Worm (Caenorhabditis elegans) whole organism, L1 larva: ENCODE data around the gene B0250.7.

Source experiments
- C16A3.4 ChIP-seq: fragments of 150-350 bp; optimal IDR thresholded peaks from 2 replicates; lab custom pipeline; 2014; ENCODE audit warnings: missing biosample characterization, missing genetic modification characterization
- C34B4.2 ChIP-seq: sonication (generic microtip); optimal IDR thresholded peaks from 2 replicates; lab custom pipeline; 2017; ENCODE audit warnings: mild to moderate bottlenecking, missing genetic modification characterization, missing compliant biosample characterization
- ceh-63 ChIP-seq: fragments of 200-800 bp; sonication (Bioruptor generic); optimal IDR thresholded peaks from 2 replicates; lab custom pipeline; 2018; ENCODE audit warnings: mild to moderate bottlenecking, missing genetic modification characterization, missing compliant biosample characterization
- ceh-88 ChIP-seq: fragments of 200-800 bp; sonication (Bioruptor generic); IDR thresholded peaks from 2 replicates; pipeline ENCODE4 v1.3.6; 2022; ENCODE audit warnings: missing genetic modification characterization, missing compliant biosample characterization
- ces-1 ChIP-seq: fragments of 150-350 bp; optimal IDR thresholded peaks from 2 replicates; lab custom pipeline; 2014; ENCODE audit warnings: missing biosample characterization, missing genetic modification reagents, missing genetic modification characterization
- dsc-1 ChIP-seq: sonication (generic microtip); optimal IDR thresholded peaks from 2 replicates; lab custom pipeline; 2016; ENCODE audit warnings: mild to moderate bottlenecking, missing genetic modification characterization, missing compliant biosample characterization
- efl-1 ChIP-seq, 4 experiments: fragments of 150-350 bp; optimal IDR thresholded peaks in 3 of 4; peaks in 1 of 4; 1 replicate in 1 of 4; 2 replicates in 3 of 4; lab custom pipeline; 2014; ENCODE audit warnings: missing biosample characterization in 2 of 4, missing genetic modification characterization in 2 of 4, missing genetic modification reagents in 2 of 4
- efl-3 ChIP-seq: fragments of 200-800 bp; sonication (Bioruptor generic); optimal IDR thresholded peaks from 2 replicates; lab custom pipeline; 2018; ENCODE audit warnings: mild to moderate bottlenecking, missing genetic modification characterization, missing compliant biosample characterization
- egl-13 ChIP-seq: sonication (generic microtip); optimal IDR thresholded peaks from 2 replicates; lab custom pipeline; 2016; ENCODE audit warnings: missing genotype, missing genetic modification reagents, missing genetic modification characterization, missing compliant biosample characterization
- egl-27 ChIP-seq, 2 experiments: fragments of 150-350 bp in 1 of 2; sonication (generic microtip); optimal IDR thresholded peaks; 3 replicates each; lab custom pipeline; 2017 to 2018; ENCODE audit warnings: missing biosample characterization in 2 of 2, missing genetic modification characterization in 2 of 2, missing genetic modification reagents in 2 of 2
- elt-3 ChIP-seq, 6 experiments: fragments of 150-350 bp in 1 of 6; sonication (generic microtip); optimal IDR thresholded peaks; 2 replicates each; lab custom pipeline; 2017 to 2018; ENCODE audit warnings: missing biosample characterization in 6 of 6, missing genetic modification characterization in 6 of 6, inconsistent platforms in 1 of 6
- fkh-10 ChIP-seq: sonication (generic microtip); optimal IDR thresholded peaks from 2 replicates; lab custom pipeline; 2017; ENCODE audit warnings: missing biosample characterization, missing genetic modification reagents, missing genetic modification characterization
- fkh-4 ChIP-seq: sonication (generic microtip); optimal IDR thresholded peaks from 2 replicates; lab custom pipeline; 2016; ENCODE audit warnings: missing compliant biosample characterization, missing genetic modification characterization, borderline replicate concordance
- fos-1 ChIP-seq: fragments of 150-350 bp; optimal IDR thresholded peaks from 2 replicates; lab custom pipeline; 2014; ENCODE audit warnings: missing biosample characterization, missing genetic modification characterization
- hlh-17 ChIP-seq: fragments of 200-800 bp; sonication (Bioruptor generic); optimal IDR thresholded peaks from 2 replicates; lab custom pipeline; 2018; ENCODE audit warnings: missing genetic modification characterization, mild to moderate bottlenecking, missing compliant biosample characterization, moderate library complexity, borderline replicate concordance
- jun-1 ChIP-seq: fragments of 150-350 bp; optimal IDR thresholded peaks from 2 replicates; lab custom pipeline; 2014; ENCODE audit warnings: missing biosample characterization, missing genetic modification reagents, missing genetic modification characterization
- lin-13 ChIP-seq: fragments of 150-350 bp; optimal IDR thresholded peaks from 2 replicates; lab custom pipeline; 2014; ENCODE audit warnings: missing biosample characterization, missing genetic modification reagents, missing genetic modification characterization
- lin-15B ChIP-seq: fragments of 150-350 bp; sonication (generic microtip); optimal IDR thresholded peaks from 3 replicates; lab custom pipeline; 2014; ENCODE audit warnings: missing biosample characterization, missing genetic modification characterization
- lin-39 ChIP-seq: fragments of 150-350 bp; optimal IDR thresholded peaks from 2 replicates; lab custom pipeline; 2014; ENCODE audit warnings: missing biosample characterization, missing genetic modification reagents, missing genetic modification characterization
- lsy-2 ChIP-seq, 2 experiments: fragments of 150-350 bp; optimal IDR thresholded peaks; 2 replicates each; lab custom pipeline; 2014; ENCODE audit warnings: missing biosample characterization in 2 of 2, missing genetic modification characterization in 2 of 2
- nhr-12 ChIP-seq: sonication (generic microtip); optimal IDR thresholded peaks from 2 replicates; lab custom pipeline; 2017; ENCODE audit warnings: missing biosample characterization, missing genetic modification characterization
- nhr-20 ChIP-seq: sonication (generic microtip); optimal IDR thresholded peaks from 2 replicates; lab custom pipeline; 2016; ENCODE audit warnings: mild to moderate bottlenecking, missing genetic modification characterization, missing compliant biosample characterization
- nhr-28 ChIP-seq: fragments of 150-350 bp; optimal IDR thresholded peaks from 2 replicates; lab custom pipeline; 2014; ENCODE audit warnings: missing biosample characterization, missing genetic modification characterization
- nhr-71 ChIP-seq: sonication (generic microtip); optimal IDR thresholded peaks from 2 replicates; lab custom pipeline; 2016; ENCODE audit warnings: mild to moderate bottlenecking, missing genetic modification characterization, moderate library complexity, missing compliant biosample characterization
- nhr-77 ChIP-seq: fragments of 150-350 bp; optimal IDR thresholded peaks from 2 replicates; lab custom pipeline; 2014; ENCODE audit warnings: missing biosample characterization, missing genetic modification characterization
- nhr-84 ChIP-seq: sonication (generic microtip); optimal IDR thresholded peaks from 2 replicates; lab custom pipeline; 2017; ENCODE audit warnings: missing biosample characterization, missing genetic modification characterization
- nhr-85 ChIP-seq: sonication (generic microtip); peaks from one replicate; lab custom pipeline; 2016; ENCODE audit warnings: missing genetic modification characterization, inconsistent platforms, missing compliant biosample characterization
- nhr-90 ChIP-seq: sonication (generic microtip); optimal IDR thresholded peaks from 2 replicates; lab custom pipeline; 2016; ENCODE audit warnings: mild to moderate bottlenecking, missing genetic modification characterization, missing compliant biosample characterization; ENCODE audit not compliant: poor library complexity
- pag-3 ChIP-seq: sonication (generic microtip); optimal IDR thresholded peaks from 2 replicates; lab custom pipeline; 2017; ENCODE audit warnings: missing genetic modification characterization, mild to moderate bottlenecking, missing compliant biosample characterization, antibody characterized with exemption, borderline replicate concordance; ENCODE audit not compliant: insufficient read depth
- pax-3 ChIP-seq: fragments of 200-800 bp; sonication (Bioruptor generic); optimal IDR thresholded peaks from 2 replicates; lab custom pipeline; 2018; ENCODE audit warnings: mild to moderate bottlenecking, missing genetic modification characterization, moderate library complexity, missing compliant biosample characterization
- pqm-1 ChIP-seq: sonication (generic microtip); optimal IDR thresholded peaks from 3 replicates; lab custom pipeline; 2017; ENCODE audit warnings: missing biosample characterization, missing genetic modification characterization
- rnt-1 ChIP-seq: sonication (generic microtip); optimal IDR thresholded peaks from 2 replicates; lab custom pipeline; 2016; ENCODE audit warnings: mild to moderate bottlenecking, missing genetic modification characterization, moderate library complexity, missing compliant biosample characterization
- skn-1 ChIP-seq: fragments of 150-350 bp; optimal IDR thresholded peaks from 2 replicates; lab custom pipeline; 2014; ENCODE audit warnings: missing biosample characterization, missing genetic modification characterization
- snu-23 ChIP-seq: sonication (generic microtip); optimal IDR thresholded peaks from 2 replicates; lab custom pipeline; 2016; ENCODE audit warnings: missing genetic modification characterization, missing compliant biosample characterization
- sox-4 ChIP-seq: sonication (generic microtip); optimal IDR thresholded peaks from 2 replicates; lab custom pipeline; 2016; ENCODE audit warnings: missing genetic modification characterization, missing compliant biosample characterization
- tlp-1 ChIP-seq: fragments of 150-350 bp; optimal IDR thresholded peaks from 2 replicates; lab custom pipeline; 2014; ENCODE audit warnings: missing biosample characterization, missing genetic modification characterization
- unc-98 ChIP-seq: fragments of 200-800 bp; sonication (Bioruptor generic); IDR thresholded peaks from 2 replicates; pipeline ENCODE4 v1.3.6; 2022; ENCODE audit warnings: missing genetic modification characterization, missing compliant biosample characterization
- zag-1 ChIP-seq: fragments of 150-350 bp; optimal IDR thresholded peaks from 2 replicates; lab custom pipeline; 2014; ENCODE audit warnings: missing biosample characterization, missing genetic modification characterization
- zip-4 ChIP-seq: fragments of 200-800 bp; sonication (Bioruptor generic); optimal IDR thresholded peaks from 2 replicates; lab custom pipeline; 2018; ENCODE audit warnings: mild to moderate bottlenecking, missing genetic modification characterization, moderate library complexity, missing compliant biosample characterization
- ztf-11 ChIP-seq, 2 experiments: sonication (generic microtip); optimal IDR thresholded peaks; 2 replicates each; lab custom pipeline; 2016 to 2017; ENCODE audit warnings: missing genetic modification characterization in 2 of 2, missing biosample characterization in 1 of 2, missing compliant biosample characterization in 1 of 2

Gene B0250.7

DNA sequence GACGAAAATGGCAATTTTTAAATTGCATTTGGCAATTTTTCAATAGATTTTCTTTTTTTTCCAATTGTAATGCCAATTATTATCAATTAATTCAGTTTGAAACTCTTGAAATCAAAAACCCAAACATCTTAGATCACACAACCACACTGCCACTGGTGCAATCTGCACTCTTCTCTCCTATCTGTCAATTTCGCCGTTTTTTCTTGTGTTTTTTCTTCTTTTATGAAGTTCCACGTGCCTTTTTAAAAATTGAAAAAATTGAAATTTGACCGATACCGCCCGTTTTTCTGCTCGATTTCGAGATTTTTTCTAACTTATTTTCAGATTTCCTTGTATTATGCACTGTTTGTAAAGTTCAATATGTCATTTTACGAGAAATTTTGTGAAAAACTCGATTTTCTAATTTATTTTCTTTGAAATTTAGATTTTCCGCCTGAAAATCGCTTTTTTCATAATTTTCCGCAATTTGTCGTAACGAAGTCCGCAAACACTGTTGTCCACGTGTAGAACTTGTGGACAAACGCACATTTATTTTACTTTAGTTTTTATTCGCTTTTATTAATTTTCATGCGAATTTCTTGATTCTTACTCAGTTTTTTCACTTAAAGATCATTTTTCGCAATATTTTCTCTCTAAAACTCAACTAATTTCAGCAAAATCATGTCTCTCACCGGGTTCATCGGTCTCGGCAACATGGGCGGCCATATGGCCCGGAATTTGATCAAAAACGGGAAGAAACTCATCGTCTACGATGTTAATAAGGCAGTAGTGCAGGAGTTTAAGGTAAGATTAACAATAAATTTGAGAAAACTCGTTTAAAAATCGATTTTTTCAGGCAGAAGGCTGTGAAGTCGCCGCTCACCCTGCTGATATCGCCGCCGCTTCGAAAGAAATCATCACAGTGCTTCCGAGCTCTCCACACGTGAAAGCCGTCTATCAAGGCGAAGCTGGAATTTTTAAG is 17.7 kb upstream of the B0250.7 start, which contains the start of gene B0250.5 (continued):
- no peak for TF ChIP-seq lin-15B (tag; lab: Kevin White, UChicago)
- TF ChIP-seq fos-1 (tag; lab: Kevin White, UChicago), result no peak
- no peak for TF ChIP-seq tlp-1 (tag; lab: Kevin White, UChicago)
- peak; percentile 31 for TF ChIP-seq lin-39 (tag; lab: Kevin White, UChicago)
- TF ChIP-seq elt-3 (tag; optimal IDR thresholded peaks at IDR 0.05; lab: Kevin White, UChicago), result peak in 1 of 6 experiments; percentile 18
- no peak for TF ChIP-seq rnt-1 (tag; lab: Kevin White, UChicago)
- no peak for TF ChIP-seq lin-13
- no peak for TF ChIP-seq egl-13 (tag; lab: Kevin White, UChicago)
- TF ChIP-seq egl-27 (tag; optimal IDR thresholded peaks at IDR 0.05; lab: Kevin White, UChicago), result no peak
- no peak for TF ChIP-seq efl-3 (GFP tag; lab: Kevin White, UChicago)
- TF ChIP-seq ztf-11 (tag; optimal IDR thresholded peaks at IDR 0.05; lab: Kevin White, UChicago), result no peak
- no peak for TF ChIP-seq ceh-88 (GFP tag; lab: Robert Waterston, UW)
- TF ChIP-seq C34B4.2 (tag; lab: Kevin White, UChicago), result no peak
- TF ChIP-seq zip-4, result no peak
- no peak for TF ChIP-seq sox-4 (tag; lab: Kevin White, UChicago)
- TF ChIP-seq dsc-1 (tag; lab: Kevin White, UChicago), result peak; percentile 42
- peak; percentile 68 for TF ChIP-seq nhr-71 (tag; lab: Kevin White, UChicago)
- no peak for TF ChIP-seq ces-1
- TF ChIP-seq skn-1 (tag; lab: Kevin White, UChicago), result no peak
- TF ChIP-seq zag-1 (tag; lab: Kevin White, UChicago), result no peak
- TF ChIP-seq nhr-20 (tag; lab: Kevin White, UChicago), result peak; percentile 56
- no peak for TF ChIP-seq C16A3.4 (tag; lab: Kevin White, UChicago)
- TF ChIP-seq ceh-63 (GFP tag; lab: Kevin White, UChicago), result no peak
- no peak for TF ChIP-seq nhr-12
- TF ChIP-seq efl-1 (optimal IDR thresholded peaks at IDR 0.05; lab: Kevin White, UChicago), result peak; percentile 46 to 73
- peak; percentile 72 to 94 for TF ChIP-seq efl-1 (GFP tag; optimal IDR thresholded peaks at IDR 0.05 in 1 of 2; lab: Kevin White, UChicago)
- no peak for TF ChIP-seq nhr-84 (tag; lab: Kevin White, UChicago)
- TF ChIP-seq hlh-17 (GFP tag; lab: Kevin White, UChicago), result no peak
- TF ChIP-seq nhr-85 (tag; lab: Kevin White, UChicago), result peak; percentile 74
- TF ChIP-seq pqm-1, result no peak
- TF ChIP-seq nhr-28, result no peak
- no peak for TF ChIP-seq fkh-10
- peak; percentile 60 to 70 for TF ChIP-seq lsy-2 (tag; optimal IDR thresholded peaks at IDR 0.05; lab: Kevin White, UChicago)
- no peak for TF ChIP-seq nhr-90 (tag; lab: Kevin White, UChicago)
- TF ChIP-seq nhr-77, result no peak

DNA sequence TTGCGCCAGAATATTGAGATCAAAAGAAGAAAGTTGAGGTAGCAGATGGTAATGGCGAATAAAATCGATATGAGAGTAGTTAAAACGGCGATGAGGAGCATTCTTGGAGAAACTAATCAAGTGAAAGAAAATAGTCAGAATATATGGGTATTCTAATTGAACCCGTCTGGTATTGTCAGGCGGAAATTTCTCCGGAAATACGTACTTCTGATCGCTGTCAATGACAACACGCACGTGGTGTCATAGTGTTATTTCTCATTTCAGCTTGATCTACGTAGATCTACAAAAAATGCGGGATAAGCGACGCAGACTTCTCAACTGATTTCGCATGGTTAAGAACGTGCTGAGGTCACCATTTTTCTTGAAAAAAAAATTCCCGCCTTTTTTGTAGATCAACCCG is 16.5 kb upstream of the B0250.7 start, which contains the start of gene srbc-79:
Gene srbc-79, minus strand, starts transcription at position 101 of the 400 bp plus-strand sequence.
- TF ChIP-seq pag-3, result no peak
- no peak for TF ChIP-seq nhr-12
- peak; percentile 19 for TF ChIP-seq nhr-85 (tag; lab: Kevin White, UChicago)

DNA sequence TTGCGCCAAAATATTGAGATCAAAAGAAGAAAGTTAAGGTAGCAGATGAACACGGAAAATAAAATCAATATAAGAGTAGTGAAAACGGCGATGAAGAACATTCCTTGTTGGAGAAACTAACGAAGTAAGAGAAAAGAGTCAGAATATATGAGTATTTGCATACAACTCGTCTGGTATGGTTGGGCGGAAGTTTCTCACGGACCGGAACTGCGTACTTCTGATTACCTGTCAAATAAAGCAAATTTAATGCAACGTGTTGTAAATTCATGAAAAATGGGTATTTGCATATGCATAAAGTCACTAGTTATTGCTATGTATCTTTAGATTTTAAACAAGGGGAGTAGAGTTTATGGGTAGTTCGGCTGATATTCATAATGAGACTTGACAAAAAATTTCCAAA is 13.2 kb upstream of the B0250.7 start, which contains the start of gene srbc-78:
Gene srbc-78, minus strand, starts transcription at position 101 of the 400 bp plus-strand sequence.
- TF ChIP-seq pax-3 (tag; lab: Kevin White, UChicago) (no peak), jun-1 (no peak), fkh-4 (tag; lab: Kevin White, UChicago) (no peak), unc-98 (GFP tag; lab: Robert Waterston, UW) (no peak), snu-23 (GFP tag; lab: Kevin White, UChicago) (no peak), nhr-84 (tag; lab: Kevin White, UChicago) (no peak)
